Fruit fly (Drosophila melanogaster) whole organism, embryonic: Measurements from ENCODE around the gene CG15642.

ENCODE experiments used
- CG12071 ChIP-seq: fragments of 200-800 bp; sonication (Bioruptor generic); optimal IDR thresholded peaks from 3 replicates; lab custom pipeline; 2018; ENCODE audit warnings: missing biosample characterization, mild to moderate bottlenecking, missing genetic modification characterization
- dpn ChIP-seq, 2 experiments: fragments of 200-800 bp; sonication (Bioruptor generic); optimal IDR thresholded peaks; 3 replicates each; lab custom pipeline; 2016; ENCODE audit warnings: missing biosample characterization in 2 of 2, missing genetic modification characterization in 2 of 2
- p53 ChIP-seq: fragments of 200-800 bp; sonication (Bioruptor generic); optimal IDR thresholded peaks from 2 replicates; lab custom pipeline; 2016; ENCODE audit warnings: missing biosample characterization, missing genetic modification characterization
- sc ChIP-seq, 3 experiments: fragments of >200 bp in 2 of 3; fragments of 200-800 bp in 1 of 3; sonication (Bioruptor generic) in 1 of 3; optimal IDR thresholded peaks; 2 replicates in 2 of 3; 3 replicates in 1 of 3; lab custom pipeline; 2017; ENCODE audit warnings: mild to moderate bottlenecking in 1 of 3, missing biosample characterization in 1 of 3, missing genetic modification characterization in 1 of 3, missing genetic modification reagents in 1 of 3
- wdn ChIP-seq: fragments of 200-800 bp; sonication (Bioruptor generic); IDR thresholded peaks from 2 replicates; pipeline ENCODE4 v1.3.6; 2022; ENCODE audit warnings: missing biosample characterization, missing genetic modification characterization

DNA sequence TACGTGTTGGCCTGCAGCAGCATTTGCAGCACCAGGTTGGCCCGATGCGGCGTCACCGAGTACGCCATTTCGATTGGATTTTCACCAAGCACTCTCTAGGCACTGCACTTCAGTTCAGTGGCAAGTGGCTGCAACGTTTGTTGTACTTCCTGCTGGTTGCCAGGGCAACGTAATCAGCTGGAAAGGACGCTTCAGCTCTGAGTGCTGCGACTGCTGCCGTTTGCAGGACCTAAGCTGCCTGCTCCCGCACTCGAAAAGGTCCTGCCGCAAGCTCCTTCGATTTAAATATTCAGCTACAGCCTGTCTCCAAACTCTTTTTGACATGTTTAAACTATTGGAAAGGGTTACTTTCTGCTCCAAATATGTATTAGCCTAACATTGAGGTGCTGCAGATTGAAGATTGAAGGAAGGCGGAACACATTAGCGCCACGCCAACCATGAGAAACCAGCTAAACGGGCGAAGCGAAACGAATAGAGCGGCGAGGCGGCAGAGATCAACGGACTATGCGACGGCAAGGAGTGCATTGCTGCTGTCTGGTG, at the start of gene CG15642, which contains the start of gene CG15641:
- TF ChIP-seq wdn (GFP tag; lab: Robert Waterston, UW) (no peak), p53 (no peak), dpn (GFP tag; optimal IDR thresholded peaks at IDR 0.05; lab: Kevin White, UChicago) (no peak), CG12071 (GFP tag; lab: Kevin White, UChicago) (no peak), sc (optimal IDR thresholded peaks at IDR 0.05; lab: Kevin White, UChicago) (no peak), sc (GFP tag; optimal IDR thresholded peaks at IDR 0.05; lab: Kevin White, UChicago) (no peak)
